Fruit fly (Drosophila melanogaster): Measurements from ENCODE around the gene Plp.
A peak's percentile ranks its signal among the peaks of the same experiment; 100 is the strongest.

Gene Plp

dm6 chr3L:15021008-15021407 lies 73.5 kb downstream of the Plp start (continued):
- TF ChIP-seq gsb-n (tag; optimal IDR thresholded peaks at IDR 0.05): peak; percentile 93

All from whole organism, embryonic.